Worm (Caenorhabditis elegans): Measurements from ENCODE around the gene Y14H12A.2.

Y14H12A.2 gene

DNA sequence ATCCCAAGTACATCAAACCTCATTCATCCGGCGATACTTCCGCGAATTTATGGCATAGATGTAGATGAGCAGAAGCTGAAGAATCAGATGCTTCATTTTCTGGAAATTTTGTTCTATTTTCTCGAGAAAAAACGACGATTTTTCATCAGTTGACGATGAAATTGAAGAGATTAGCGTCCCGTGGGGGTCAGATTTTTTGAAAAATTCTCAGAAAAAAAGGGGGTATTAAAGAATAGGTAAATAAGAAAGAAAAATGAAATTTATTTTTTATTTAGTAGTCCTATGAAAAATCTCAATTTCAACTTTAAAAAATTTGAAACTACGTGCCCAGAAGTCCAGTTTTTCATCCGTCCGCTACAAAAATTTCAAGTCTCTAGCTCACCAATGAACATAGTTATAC is 36.0 kb upstream of the Y14H12A.2 start, which contains the start of gene K07D4.5:
K07D4.5 (minus strand) TSS at position 101 of the 400 bp plus-strand sequence.
- TF ChIP-seq ceh-82 (tag; optimal IDR thresholded peaks at IDR 0.05) = no peak
- no peak for TF ChIP-seq nhr-6 (tag; optimal IDR thresholded peaks at IDR 0.05)
- TF ChIP-seq Y48G9A.11 (GFP tag; IDR thresholded peaks at IDR 0.05) = no peak
- no peak for TF ChIP-seq spr-1 (tag; optimal IDR thresholded peaks at IDR 0.05)

ce11 chrII:4018617-4019016 is 29.1 kb upstream of the Y14H12A.2 start, which contains the start of gene K07D4.6:
TSS of gene K07D4.6 (minus strand) at chrII:4018717.
- TF ChIP-seq spr-3 (GFP tag; optimal IDR thresholded peaks at IDR 0.05) (no peak), mep-1 (tag; optimal IDR thresholded peaks at IDR 0.05) (no peak), dpl-1 (GFP tag; optimal IDR thresholded peaks at IDR 0.05) (no peak), mdl-1 (tag; optimal IDR thresholded peaks at IDR 0.05) (no peak), zfp-3 (GFP tag; conservative IDR thresholded peaks at IDR 0.05) (no peak)

DNA sequence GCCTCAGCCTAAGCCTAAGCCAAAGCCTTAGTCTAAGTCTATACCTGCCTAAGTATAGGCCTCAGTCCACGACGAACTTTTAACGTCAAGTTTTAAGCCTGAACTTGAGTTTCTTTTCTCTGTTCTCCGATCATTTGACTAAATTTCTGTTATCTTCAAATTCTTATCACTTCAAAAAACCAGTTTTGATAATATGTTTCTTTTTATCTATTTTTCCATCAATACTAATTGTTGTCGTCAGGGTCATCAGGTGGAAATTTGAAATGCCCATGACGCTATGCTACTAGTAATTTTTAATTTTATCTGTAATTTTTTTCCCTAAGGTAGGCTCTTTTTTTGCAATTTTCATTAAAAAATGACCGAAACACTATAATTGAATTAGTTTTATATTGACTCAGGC is 22.0 kb upstream of the Y14H12A.2 start:
- TF ChIP-seq cey-2 (tag; optimal IDR thresholded peaks at IDR 0.05; ENCODE audit: borderline replicate concordance, insufficient read depth) = no peak
- peak; percentile 7 for TF ChIP-seq pqm-1 (tag; optimal IDR thresholded peaks at IDR 0.05)

DNA sequence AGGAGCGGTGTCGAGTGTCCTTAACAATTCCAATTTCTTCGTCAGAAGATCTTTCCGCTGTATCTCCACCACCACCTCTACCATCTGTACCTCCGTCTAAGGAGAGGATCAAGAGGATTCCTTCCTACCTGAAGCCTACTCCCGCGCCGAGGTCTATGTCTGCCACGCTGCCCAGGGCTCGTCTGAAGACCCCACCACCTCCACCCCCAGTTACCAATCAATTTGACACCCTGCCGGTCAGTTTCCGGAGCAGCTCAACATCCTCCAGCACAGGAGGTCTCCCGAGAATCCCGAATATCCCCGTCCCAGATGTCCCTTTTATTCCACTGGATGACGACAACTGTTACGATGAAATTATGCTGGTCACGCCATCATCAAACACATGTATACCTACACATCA is 18.5 kb upstream of the Y14H12A.2 start:
- TF ChIP-seq daf-8 (GFP tag; IDR thresholded peaks at IDR 0.05) = no peak
- no peak for TF ChIP-seq dpl-1 (GFP tag; optimal IDR thresholded peaks at IDR 0.05)
- no peak for TF ChIP-seq ctbp-1 (GFP tag; IDR thresholded peaks at IDR 0.05)
- no peak for TF ChIP-seq mdt-29 (GFP tag; IDR thresholded peaks at IDR 0.05)
- no peak for TF ChIP-seq ceh-28 (tag; optimal IDR thresholded peaks at IDR 0.05)
- no peak for TF ChIP-seq saeg-2 (GFP tag; IDR thresholded peaks at IDR 0.05)
- TF ChIP-seq sdz-12 (GFP tag; optimal IDR thresholded peaks at IDR 0.05) = no peak
- no peak for TF ChIP-seq nhr-111 (GFP tag; optimal IDR thresholded peaks at IDR 0.05)
- TF ChIP-seq ceh-20 (GFP tag; IDR thresholded peaks at IDR 0.05) = no peak
- TF ChIP-seq zip-11 (GFP tag; IDR thresholded peaks at IDR 0.05) = no peak
- TF ChIP-seq hlh-11 (tag; optimal IDR thresholded peaks at IDR 0.05) = no peak
- no peak for TF ChIP-seq T20F7.1 (GFP tag; optimal IDR thresholded peaks at IDR 0.05)
- no peak for TF ChIP-seq ama-1 (optimal IDR thresholded peaks at IDR 0.05)
- TF ChIP-seq unc-62 (GFP tag; optimal IDR thresholded peaks at IDR 0.05 in 1 of 2) = peak in 1 of 2 experiments; percentile 44
- no peak for TF ChIP-seq unc-62 (tag; optimal IDR thresholded peaks at IDR 0.05)
- TF ChIP-seq set-16 (GFP tag; IDR thresholded peaks at IDR 0.05) = peak; percentile 79
- no peak for TF ChIP-seq mxl-2 (GFP tag; conservative IDR thresholded peaks at IDR 0.05)
- no peak for TF ChIP-seq arid-1 (GFP tag; conservative IDR thresholded peaks at IDR 0.05)

DNA sequence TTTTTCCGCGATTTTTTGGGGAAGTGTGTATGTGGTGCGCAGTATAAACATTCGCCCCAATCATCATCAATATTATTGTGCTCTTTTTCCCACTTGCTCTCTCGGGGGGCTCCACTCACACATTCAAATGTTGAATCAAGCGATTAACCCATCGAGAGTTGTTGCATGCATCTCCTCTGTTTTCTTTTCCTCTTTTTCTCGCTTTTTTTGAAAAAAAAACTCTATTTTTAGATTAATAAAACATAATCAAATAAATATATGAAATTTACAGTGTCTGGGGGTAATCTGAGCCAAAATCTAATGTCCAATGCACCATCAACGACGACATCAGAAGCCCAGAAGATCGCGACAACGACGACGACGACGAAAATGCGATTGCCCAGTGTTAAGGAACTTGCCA is 15.1 kb upstream of the Y14H12A.2 start, which contains the start of gene ephx-1:
ephx-1 (plus strand) TSS at position 301 of the 400 bp plus-strand sequence.
- 0 out of 2 replicates have a peak, but pooled peaks have one; percentile 2 for TF ChIP-seq dmd-8 (GFP tag; IDR thresholded peaks at IDR 0.05)
- TF ChIP-seq zip-2 (tag; optimal IDR thresholded peaks at IDR 0.05) = no peak

ce11 chrII:4002134-4002533 is 12.7 kb upstream of the Y14H12A.2 start:
- TF ChIP-seq unc-62 (GFP tag; optimal IDR thresholded peaks at IDR 0.05 in 1 of 2) = peak in 1 of 2 experiments; percentile 46
- no peak for TF ChIP-seq unc-62 (tag; optimal IDR thresholded peaks at IDR 0.05)
- TF ChIP-seq D1046.2 (GFP tag; IDR thresholded peaks at IDR 0.05) = no peak

- TF ChIP-seq fos-1 (tag; optimal IDR thresholded peaks at IDR 0.05) = no peak
- no peak for TF ChIP-seq unc-39 (tag; optimal IDR thresholded peaks at IDR 0.05)
- no peak for TF ChIP-seq vab-7 (GFP tag; IDR thresholded peaks at IDR 0.05)
- no peak for TF ChIP-seq ces-1 (GFP tag; optimal IDR thresholded peaks at IDR 0.05)
- TF ChIP-seq saeg-2 (GFP tag; IDR thresholded peaks at IDR 0.05) = no peak
- TF ChIP-seq dve-1 (tag; optimal IDR thresholded peaks at IDR 0.05; ENCODE audit: insufficient read depth) = no peak
- TF ChIP-seq dmd-8 (GFP tag; IDR thresholded peaks at IDR 0.05) = no peak
- no peak for TF ChIP-seq ceh-32 (tag; optimal IDR thresholded peaks at IDR 0.05; ENCODE audit: poor library complexity)
- no peak for TF ChIP-seq nhr-10 (tag; optimal IDR thresholded peaks at IDR 0.05)
- no peak for TF ChIP-seq dmd-6 (GFP tag; IDR thresholded peaks at IDR 0.05)
- no peak for TF ChIP-seq skn-1 (tag; optimal IDR thresholded peaks at IDR 0.05)
- TF ChIP-seq zag-1 (tag; optimal IDR thresholded peaks at IDR 0.05) = no peak
- TF ChIP-seq ZK546.5 (tag; optimal IDR thresholded peaks at IDR 0.05) = no peak
These were observed 11.0 kb upstream of the Y14H12A.2 start for ce11 chrII:4000430-4000829.
